Worm (Caenorhabditis elegans) whole organism, midembryonic: ENCODE results near the gene chil-8.

Experiments
- cog-1 ChIP-seq: sonication (generic microtip); optimal IDR thresholded peaks from 2 replicates; lab custom pipeline; 2016; ENCODE audit warnings: missing genetic modification characterization, missing compliant biosample characterization
- flt-1 ChIP-seq: fragments of 200-800 bp; sonication (Bioruptor generic); IDR thresholded peaks from 2 replicates; pipeline ENCODE4 v1.3.6; 2022; ENCODE audit warnings: missing genetic modification characterization, missing compliant biosample characterization
- klf-2 ChIP-seq: fragments of 200-800 bp; sonication (Bioruptor generic); conservative IDR thresholded peaks from 2 replicates; pipeline ENCODE4 v1.3.6; 2022; ENCODE audit warnings: missing genetic modification reagents, missing genetic modification characterization, missing compliant biosample characterization
- med-1 ChIP-seq: sonication (generic microtip); optimal IDR thresholded peaks from 2 replicates; lab custom pipeline; 2017; ENCODE audit warnings: missing genetic modification characterization, mild to moderate bottlenecking, missing compliant biosample characterization, antibody characterized with exemption, missing genetic modification reagents; ENCODE audit not compliant: insufficient read depth
- ref-1 ChIP-seq: fragments of 200-800 bp; sonication (Bioruptor generic); conservative IDR thresholded peaks from 2 replicates; pipeline ENCODE4 v1.3.6; 2022; ENCODE audit warnings: missing genetic modification reagents, missing genetic modification characterization, missing compliant biosample characterization
- tab-1 ChIP-seq: fragments of 200-800 bp; sonication (Bioruptor generic); IDR thresholded peaks from 2 replicates; pipeline ENCODE4 v1.3.6; 2022; ENCODE audit warnings: missing genetic modification characterization, missing compliant biosample characterization
- ztf-23 ChIP-seq: fragments of 200-800 bp; sonication (Bioruptor generic); IDR thresholded peaks from 2 replicates; pipeline ENCODE4 v1.3.6; 2022; ENCODE audit warnings: missing genetic modification reagents, missing genetic modification characterization, missing compliant biosample characterization
- ztf-29 ChIP-seq: fragments of 200-800 bp; sonication (Bioruptor generic); IDR thresholded peaks from 2 replicates; pipeline ENCODE4 v1.3.6; 2022; ENCODE audit warnings: missing genetic modification reagents, missing genetic modification characterization, missing compliant biosample characterization

DNA sequence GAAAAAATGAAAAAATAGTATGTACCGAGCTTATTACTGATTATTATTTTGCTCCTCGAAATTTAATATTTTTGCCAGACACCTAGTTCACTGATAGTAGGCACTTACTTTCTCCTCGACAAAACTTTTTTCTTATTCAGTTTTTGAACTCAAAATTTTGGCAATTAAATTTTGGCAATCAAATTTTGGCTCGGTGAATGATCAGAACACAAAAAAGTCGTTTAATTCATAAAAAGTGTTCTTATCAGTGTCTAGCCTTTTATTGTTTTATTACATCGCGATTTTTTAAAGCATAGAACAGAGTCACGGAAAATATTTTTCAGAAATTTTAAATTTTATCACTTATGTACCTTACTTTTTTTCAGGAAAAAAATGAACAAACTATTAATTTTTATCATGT is 22.3 kb upstream of the chil-8 start:
- TF ChIP-seq ref-1 (GFP tag; lab: Robert Waterston, UW) = no peak
- TF ChIP-seq cog-1 (tag; lab: Kevin White, UChicago) = no peak
- TF ChIP-seq tab-1 (GFP tag; lab: Robert Waterston, UW) = no peak
- TF ChIP-seq klf-2 (GFP tag; lab: Robert Waterston, UW) = no peak
- TF ChIP-seq ztf-23 = no peak
- no peak for TF ChIP-seq med-1 (GFP tag; lab: Kevin White, UChicago)
- no peak for TF ChIP-seq flt-1
- no peak for TF ChIP-seq ztf-29 (GFP tag; lab: Robert Waterston, UW)
